Worm (Caenorhabditis elegans): Measurements from ENCODE around the gene Y51A2B.4.

Y51A2B.4 gene

DNA sequence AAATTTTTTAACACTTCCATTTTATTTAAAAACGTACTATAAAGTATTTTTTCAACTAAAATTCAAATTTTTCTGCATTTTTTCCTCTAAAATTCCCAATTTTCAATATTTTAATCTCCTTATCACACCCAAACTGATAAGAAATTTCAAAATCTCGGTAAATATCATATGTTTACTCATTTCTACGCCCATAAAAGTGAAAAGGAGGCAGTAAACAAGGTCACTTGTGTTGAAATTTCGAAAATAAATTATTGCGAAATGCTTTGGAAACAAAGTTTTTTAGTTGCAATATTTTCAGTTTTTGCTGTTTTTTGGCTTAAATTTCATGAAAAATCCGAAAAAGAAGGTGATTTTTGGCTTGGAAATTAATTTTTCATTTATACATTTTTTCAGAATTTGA is 17.4 kb downstream of the Y51A2B.4 start, which contains the start of gene C08E8.4:
Gene C08E8.4, plus strand, starts transcription at position 268 of the 400 bp plus-strand sequence.
- TF ChIP-seq crh-2 (tag; optimal IDR thresholded peaks at IDR 0.05) (peak; percentile 8), fos-1 (tag; optimal IDR thresholded peaks at IDR 0.05) (peak; percentile 51), unc-62 (GFP tag; optimal IDR thresholded peaks at IDR 0.05) (no peak), blmp-1 (tag; optimal IDR thresholded peaks at IDR 0.05; ENCODE audit: insufficient read depth) (no peak), nhr-12 (tag; optimal IDR thresholded peaks at IDR 0.05) (no peak), ztf-1 (GFP tag; conservative IDR thresholded peaks at IDR 0.05) (no peak), unc-39 (tag; optimal IDR thresholded peaks at IDR 0.05) (no peak)

DNA sequence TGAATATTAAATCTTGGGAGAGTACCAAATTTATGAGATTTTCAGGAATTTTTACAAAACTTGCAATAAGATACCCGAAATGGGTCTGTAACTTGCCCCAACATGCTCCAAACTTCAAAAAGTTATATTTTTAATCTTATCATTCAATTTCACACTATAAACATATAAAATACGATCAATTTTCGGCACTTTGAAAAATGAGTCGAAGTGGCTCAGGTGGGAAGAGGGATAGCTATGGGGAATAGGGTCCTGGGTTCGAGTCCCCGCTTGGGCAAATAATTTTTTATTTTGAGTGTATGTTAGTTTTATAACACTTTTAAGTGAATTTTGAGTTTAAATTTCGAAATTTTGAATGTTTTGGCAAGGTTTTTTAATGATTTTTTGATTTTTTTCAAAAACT is 17.9 kb downstream of the Y51A2B.4 start:
- TF ChIP-seq nhr-77 (tag; optimal IDR thresholded peaks at IDR 0.05) (no peak), lsy-2 (tag; optimal IDR thresholded peaks at IDR 0.05) (no peak), nhr-21 (tag; optimal IDR thresholded peaks at IDR 0.05) (no peak), F13H6.1 (tag; optimal IDR thresholded peaks at IDR 0.05) (no peak), R02D3.7 (tag; optimal IDR thresholded peaks at IDR 0.05) (no peak), unc-55 (GFP tag; optimal IDR thresholded peaks at IDR 0.05) (no peak), lin-39 (tag; optimal IDR thresholded peaks at IDR 0.05) (no peak), mab-5 (tag; optimal IDR thresholded peaks at IDR 0.05) (no peak), dmd-4 (tag; optimal IDR thresholded peaks at IDR 0.05) (no peak), ceh-82 (tag; optimal IDR thresholded peaks at IDR 0.05) (no peak)

DNA sequence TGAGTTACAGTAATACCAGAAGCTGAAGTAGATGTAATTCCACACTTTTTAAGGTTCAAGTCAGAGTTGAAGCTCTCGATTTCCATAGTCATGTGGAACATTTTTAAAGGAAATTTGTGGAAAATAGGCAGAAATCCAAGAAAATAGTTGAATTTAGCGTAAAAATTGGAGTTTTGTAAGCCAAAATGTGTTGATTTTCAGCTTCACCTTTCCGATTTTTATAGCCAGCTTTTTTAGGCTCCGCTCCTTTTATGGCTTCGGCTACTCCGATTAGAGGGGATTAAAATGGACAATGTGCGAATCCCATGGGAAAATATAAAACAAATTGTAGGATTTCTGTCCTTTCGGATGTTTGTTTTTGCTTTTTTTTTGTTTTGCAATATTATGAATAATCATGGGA is 20.6 kb downstream of the Y51A2B.4 start, which contains the start of gene C08E8.6:
Gene C08E8.6, minus strand, starts transcription at position 101 of the 400 bp plus-strand sequence.
- TF ChIP-seq peb-1 (tag; optimal IDR thresholded peaks at IDR 0.05) = no peak
- TF ChIP-seq nhr-6 (tag; optimal IDR thresholded peaks at IDR 0.05) = no peak
- TF ChIP-seq nhr-12 (tag; optimal IDR thresholded peaks at IDR 0.05) = no peak
- no peak for TF ChIP-seq ceh-16 (tag; optimal IDR thresholded peaks at IDR 0.05)
- no peak for TF ChIP-seq unc-62 (GFP tag; optimal IDR thresholded peaks at IDR 0.05)
- TF ChIP-seq R02D3.7 (tag; optimal IDR thresholded peaks at IDR 0.05) = no peak
- TF ChIP-seq fos-1 (tag; optimal IDR thresholded peaks at IDR 0.05) = no peak
- no peak for TF ChIP-seq lin-13 (GFP tag; optimal IDR thresholded peaks at IDR 0.05)
- no peak for TF ChIP-seq nhr-21 (tag; optimal IDR thresholded peaks at IDR 0.05)
- no peak for TF ChIP-seq gmeb-1 (tag; optimal IDR thresholded peaks at IDR 0.05)

DNA sequence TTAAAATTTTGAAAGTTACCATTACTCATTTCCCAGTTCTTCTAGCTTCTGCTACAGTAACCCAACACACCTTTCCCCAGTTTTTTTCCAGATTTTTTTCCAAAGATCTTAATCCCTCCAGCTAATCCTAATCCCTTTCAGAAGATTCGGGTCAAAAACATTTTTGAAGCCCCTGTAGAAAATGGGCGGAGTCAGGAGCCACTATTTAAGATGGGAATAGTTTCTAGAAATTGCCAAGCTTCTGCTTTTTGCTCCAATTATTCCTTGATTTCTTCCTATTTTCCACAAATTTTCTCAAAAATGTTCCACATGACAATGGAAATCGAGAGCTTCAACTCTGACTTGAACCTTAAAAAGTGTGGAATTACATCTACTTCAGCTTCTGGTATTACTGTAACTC is 24.4 kb downstream of the Y51A2B.4 start, which contains the start of gene C08E8.9:
Gene C08E8.9, plus strand, starts transcription at position 301 of the 400 bp plus-strand sequence.
- TF ChIP-seq lsy-2 (tag; optimal IDR thresholded peaks at IDR 0.05) (no peak), lin-13 (GFP tag; optimal IDR thresholded peaks at IDR 0.05) (no peak), unc-55 (GFP tag; optimal IDR thresholded peaks at IDR 0.05) (no peak), dmd-4 (tag; optimal IDR thresholded peaks at IDR 0.05) (no peak), mab-5 (tag; optimal IDR thresholded peaks at IDR 0.05) (no peak), F13H6.1 (tag; optimal IDR thresholded peaks at IDR 0.05) (no peak), C34F6.9 (tag; optimal IDR thresholded peaks at IDR 0.05) (no peak), blmp-1 (tag; optimal IDR thresholded peaks at IDR 0.05; ENCODE audit: insufficient read depth) (no peak)

DNA sequence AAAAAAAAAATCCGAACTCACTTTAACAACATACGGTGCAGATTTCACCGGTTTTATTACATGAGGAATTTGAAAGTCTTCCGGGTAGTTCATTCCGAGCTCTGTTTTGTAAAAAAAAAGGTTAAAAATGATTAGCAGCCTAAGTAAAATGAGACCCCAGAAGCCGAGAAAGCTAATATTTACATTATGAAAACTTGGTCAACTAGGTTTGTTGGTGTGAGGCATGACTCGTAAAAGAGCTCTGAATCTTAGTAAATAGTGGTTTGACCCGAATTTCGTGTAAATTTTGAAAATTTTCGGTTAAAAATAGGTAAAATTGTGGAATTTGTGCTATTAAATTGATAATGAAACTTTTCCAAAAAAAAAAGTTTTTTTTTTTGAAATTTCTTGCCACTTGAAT is 26.5 kb downstream of the Y51A2B.4 start, which contains the start of gene C08E8.1:
Gene C08E8.1, minus strand, starts transcription at position 101 of the 400 bp plus-strand sequence.
- no peak for TF ChIP-seq unc-55 (GFP tag; optimal IDR thresholded peaks at IDR 0.05)
- no peak for TF ChIP-seq nhr-77 (tag; optimal IDR thresholded peaks at IDR 0.05)
- TF ChIP-seq ceh-82 (tag; optimal IDR thresholded peaks at IDR 0.05) = no peak
- no peak for TF ChIP-seq Y55F3AM.14 (GFP tag; optimal IDR thresholded peaks at IDR 0.05)
- TF ChIP-seq sem-4 (tag; optimal IDR thresholded peaks at IDR 0.05) = no peak
- no peak for TF ChIP-seq fos-1 (tag; optimal IDR thresholded peaks at IDR 0.05)

DNA sequence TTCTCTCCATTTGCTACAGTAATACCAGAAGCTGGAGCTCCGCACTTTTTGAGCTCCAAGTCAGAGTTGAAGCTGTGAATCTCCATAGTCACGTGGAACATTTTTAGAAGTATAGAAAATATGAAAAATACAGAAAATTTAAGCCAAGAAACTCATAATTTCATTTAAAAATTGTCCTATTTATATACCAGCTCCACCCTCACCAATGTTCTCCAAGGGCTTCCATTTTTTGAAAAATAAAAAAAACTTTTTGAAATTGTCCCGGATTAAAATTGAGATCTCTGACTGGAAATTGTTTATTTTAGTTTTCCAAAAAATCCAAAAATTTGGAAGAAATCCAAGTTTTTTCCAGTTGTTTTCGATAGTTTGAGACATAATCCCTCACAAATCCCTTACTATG is 29.1 kb downstream of the Y51A2B.4 start, which contains the start of gene C08E8.5:
Gene C08E8.5, minus strand, starts transcription at position 101 of the 400 bp plus-strand sequence.
- TF ChIP-seq dmd-4 (tag; optimal IDR thresholded peaks at IDR 0.05) (no peak), nhr-6 (tag; optimal IDR thresholded peaks at IDR 0.05) (no peak)

DNA sequence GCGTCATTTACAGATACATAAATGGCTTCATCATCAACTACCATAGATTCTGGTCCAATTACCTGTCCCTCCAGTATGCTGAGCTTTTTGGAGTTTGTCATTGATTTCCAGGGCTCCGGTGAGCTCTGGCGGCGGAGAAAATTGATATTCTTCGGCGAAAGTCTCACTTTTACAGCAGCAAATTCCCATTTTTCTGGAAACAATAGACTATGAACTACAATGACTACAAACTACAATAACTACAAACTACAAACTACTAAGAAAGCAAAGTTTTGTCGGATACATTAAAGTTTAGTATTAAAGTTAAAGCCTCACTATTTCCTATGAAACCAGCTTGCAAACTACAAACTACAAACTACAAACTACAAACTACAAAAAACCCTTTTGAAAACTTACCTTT is 33.2 kb downstream of the Y51A2B.4 start, which contains the start of gene C08E8.2:
Gene C08E8.2, minus strand, starts transcription at position 101 of the 400 bp plus-strand sequence.
- TF ChIP-seq elt-3 (tag; optimal IDR thresholded peaks at IDR 0.05) (no peak), lsy-2 (tag; optimal IDR thresholded peaks at IDR 0.05) (no peak), mdl-1 (tag; optimal IDR thresholded peaks at IDR 0.05) (no peak), unc-39 (tag; optimal IDR thresholded peaks at IDR 0.05) (no peak), nhr-10 (tag; optimal IDR thresholded peaks at IDR 0.05) (no peak), Y55F3AM.14 (GFP tag; optimal IDR thresholded peaks at IDR 0.05) (no peak), nhr-11 (tag; optimal IDR thresholded peaks at IDR 0.05) (no peak), fos-1 (tag; optimal IDR thresholded peaks at IDR 0.05) (no peak), nhr-25 (tag; optimal IDR thresholded peaks at IDR 0.05) (no peak), nhr-237 (tag; optimal IDR thresholded peaks at IDR 0.05) (no peak), unc-62 (GFP tag; optimal IDR thresholded peaks at IDR 0.05) (no peak)
